Worm (Caenorhabditis elegans) whole organism, late embryonic: ENCODE data around the gene gss-1.

ENCODE experiments used
- C08G9.2 ChIP-seq: sonication (generic microtip); optimal IDR thresholded peaks from 2 replicates; lab custom pipeline; 2016; ENCODE audit warnings: mild to moderate bottlenecking, missing genetic modification characterization, moderate library complexity, missing compliant biosample characterization
- ets-4 ChIP-seq: sonication (generic microtip); optimal IDR thresholded peaks from 2 replicates; lab custom pipeline; 2016; ENCODE audit warnings: missing genetic modification characterization, missing compliant biosample characterization
- hlh-30 ChIP-seq: sonication (generic microtip); optimal IDR thresholded peaks from 2 replicates; lab custom pipeline; 2017; ENCODE audit warnings: antibody characterized with exemption, missing genetic modification characterization, missing compliant biosample characterization; ENCODE audit not compliant: insufficient read depth
- hlh-8 ChIP-seq: sonication (generic microtip); optimal IDR thresholded peaks from 2 replicates; lab custom pipeline; 2016; ENCODE audit warnings: missing genotype, missing genetic modification characterization, missing compliant biosample characterization
- rnt-1 ChIP-seq: sonication (generic microtip); optimal IDR thresholded peaks from 2 replicates; lab custom pipeline; 2016; ENCODE audit warnings: missing genetic modification characterization, missing compliant biosample characterization
- tbx-2 ChIP-seq: sonication (generic microtip); optimal IDR thresholded peaks from 2 replicates; lab custom pipeline; 2016; ENCODE audit warnings: missing genetic modification characterization, missing compliant biosample characterization
- unc-3 ChIP-seq, 2 experiments: fragments of 200-800 bp in 1 of 2; sonication (Bioruptor generic) in 1 of 2; sonication (generic microtip) in 1 of 2; conservative IDR thresholded peaks in 1 of 2; optimal IDR thresholded peaks in 1 of 2; 2 replicates each; pipeline versions ENCODE4 v1.3.6 to Lab custom; 2016 to 2022; ENCODE audit warnings: missing compliant biosample characterization in 2 of 2, missing genetic modification characterization in 2 of 2, missing genetic modification reagents in 1 of 2

DNA sequence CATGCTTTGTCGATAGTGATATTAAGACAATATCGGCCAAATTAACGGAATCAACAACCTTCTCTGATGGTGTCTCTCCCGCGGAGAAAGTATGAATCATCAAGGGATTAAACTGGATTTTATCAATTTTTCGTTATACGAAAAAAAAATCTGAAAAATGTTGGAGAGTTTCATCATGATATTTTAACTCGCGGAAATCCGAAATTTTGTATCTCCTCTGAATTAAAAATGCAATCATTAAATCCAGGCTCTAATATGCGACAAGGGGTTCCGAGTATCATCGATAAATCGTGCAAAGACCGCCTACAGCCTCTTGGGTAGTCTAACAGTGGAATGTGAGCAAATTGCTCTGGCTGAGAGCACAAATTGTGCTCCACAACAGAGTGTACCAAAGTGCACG, 39.1 kb downstream of the gss-1 start, which contains the start of gene C06C3.10:
- no peak for TF ChIP-seq tbx-2 (tag; lab: Kevin White, UChicago)
- no peak for TF ChIP-seq C08G9.2
- TF ChIP-seq ets-4 (tag; lab: Kevin White, UChicago), result no peak
- TF ChIP-seq rnt-1 (tag; lab: Kevin White, UChicago), result no peak
- TF ChIP-seq hlh-8 (tag; lab: Kevin White, UChicago), result no peak
- TF ChIP-seq unc-3 (GFP tag; conservative IDR thresholded peaks at IDR 0.05; lab: Robert Waterston, UW), result no peak
- TF ChIP-seq unc-3 (tag; optimal IDR thresholded peaks at IDR 0.05; lab: Kevin White, UChicago), result no peak
- no peak for TF ChIP-seq hlh-30 (tag; lab: Kevin White, UChicago)
